Fruit fly (Drosophila melanogaster) whole organism, wandering third instar larva: ENCODE results near the gene CG46042.
A peak's percentile ranks its signal among the peaks of the same experiment; 100 is the strongest.

Source experiments
- Abd-B ChIP-seq: fragments of >200 bp; optimal IDR thresholded peaks from 2 replicates; lab custom pipeline; 2017; ENCODE audit warnings: missing biosample characterization, missing genetic modification characterization
- OdsH ChIP-seq: fragments of 200-800 bp; sonication (Bioruptor generic); optimal IDR thresholded peaks from 2 replicates; lab custom pipeline; 2016; ENCODE audit warnings: missing biosample characterization, mild to moderate bottlenecking, missing genetic modification characterization
- foxo ChIP-seq, 2 experiments: fragments of 200-800 bp; sonication (Bioruptor generic); optimal IDR thresholded peaks; 2 replicates in 1 of 2; 3 replicates in 1 of 2; lab custom pipeline; 2016 to 2017; ENCODE audit warnings: missing biosample characterization in 2 of 2, missing genetic modification characterization in 2 of 2
- lola ChIP-seq: fragments of >200 bp; optimal IDR thresholded peaks from 2 replicates; lab custom pipeline; 2017; ENCODE audit warnings: missing biosample characterization, missing genetic modification characterization
- rgr ChIP-seq: fragments of 200-800 bp; sonication (Bioruptor generic); optimal IDR thresholded peaks from 3 replicates; lab custom pipeline; 2016; ENCODE audit warnings: missing biosample characterization, mild to moderate bottlenecking, missing genetic modification characterization

- TF ChIP-seq Abd-B (GFP tag; lab: Kevin White, UChicago) (no peak), lola (GFP tag; lab: Kevin White, UChicago) (no peak), rgr (GFP tag; lab: Kevin White, UChicago) (peak; percentile 65), OdsH (no peak), foxo (GFP tag; optimal IDR thresholded peaks at IDR 0.05; lab: Kevin White, UChicago) (no peak)
Observed at dm6 chr3R:19924331-19924730, 17.9 kb downstream of the CG46042 start.
